Worm (Caenorhabditis elegans): Measurements from ENCODE around the gene mcp-1.

mcp-1 gene

ce11 chrV:6017630-6018029 is 56.0 kb downstream of the mcp-1 start, which contains the start of the genes rpt-2 and aps-1 (continued):
- TF ChIP-seq madf-6 (GFP tag; IDR thresholded peaks at IDR 0.05) (no peak), C17E4.6 (GFP tag; IDR thresholded peaks at IDR 0.05) (no peak), Y56A3A.18 (GFP tag; IDR thresholded peaks at IDR 0.05) (no peak), attf-6 (GFP tag; IDR thresholded peaks at IDR 0.05) (no peak), F10E7.11 (tag; optimal IDR thresholded peaks at IDR 0.05) (no peak), egl-44 (GFP tag; IDR thresholded peaks at IDR 0.05) (no peak), athp-1 (tag; optimal IDR thresholded peaks at IDR 0.05) (no peak), aptf-2 (GFP tag; conservative IDR thresholded peaks at IDR 0.05) (no peak), Y53G8AR.9 (GFP tag; conservative IDR thresholded peaks at IDR 0.05) (no peak), D2030.7 (GFP tag; IDR thresholded peaks at IDR 0.05) (no peak), ztf-3 (GFP tag; optimal IDR thresholded peaks at IDR 0.05) (no peak), hsf-1 (GFP tag; IDR thresholded peaks at IDR 0.05) (no peak), nhr-179 (tag; optimal IDR thresholded peaks at IDR 0.05) (no peak), F57A8.1 (GFP tag; optimal IDR thresholded peaks at IDR 0.05) (no peak), snpc-3.4 (tag; optimal IDR thresholded peaks at IDR 0.05) (peak; percentile 45), cebp-1 (GFP tag; IDR thresholded peaks at IDR 0.05) (no peak), cebp-1 (tag; optimal IDR thresholded peaks at IDR 0.05) (peak; percentile 35), efl-1 (GFP tag; optimal IDR thresholded peaks at IDR 0.05) (peak; percentile 7), dpff-1 (tag; optimal IDR thresholded peaks at IDR 0.05) (no peak), dox-1 (GFP tag; IDR thresholded peaks at IDR 0.05) (no peak), zfh-2 (GFP tag; conservative IDR thresholded peaks at IDR 0.05) (no peak), ama-1 (optimal IDR thresholded peaks at IDR 0.05) (no peak), ama-1 (GFP tag; optimal IDR thresholded peaks at IDR 0.05) (no peak), Y79H2A.3 (GFP tag; conservative IDR thresholded peaks at IDR 0.05) (no peak), ceh-40 (GFP tag; IDR thresholded peaks at IDR 0.05) (no peak), F39B2.1 (GFP tag; IDR thresholded peaks at IDR 0.05) (no peak), ceh-79 (tag; optimal IDR thresholded peaks at IDR 0.05) (no peak), nhr-90 (tag; optimal IDR thresholded peaks at IDR 0.05) (no peak), lsy-27 (tag; optimal IDR thresholded peaks at IDR 0.05; ENCODE audit: borderline replicate concordance, insufficient read depth) (no peak), C06A6.2 (GFP tag; conservative IDR thresholded peaks at IDR 0.05) (no peak; the same call in 1 of the 2 replicates), mxl-1 (tag; optimal IDR thresholded peaks at IDR 0.05) (no peak), cebp-2 (GFP tag; IDR thresholded peaks at IDR 0.05) (no peak), B0019.2 (GFP tag; conservative IDR thresholded peaks at IDR 0.05) (no peak), F49E8.2 (tag; optimal IDR thresholded peaks at IDR 0.05; ENCODE audit: insufficient read depth) (no peak), B0035.1 (tag; optimal IDR thresholded peaks at IDR 0.05) (no peak), bed-1 (GFP tag; IDR thresholded peaks at IDR 0.05) (no peak), unc-130 (GFP tag; optimal IDR thresholded peaks at IDR 0.05) (no peak), ztf-18 (tag; optimal IDR thresholded peaks at IDR 0.05) (no peak), attf-3 (GFP tag; conservative IDR thresholded peaks at IDR 0.05) (peak; percentile 99), ets-4 (GFP tag; optimal IDR thresholded peaks at IDR 0.05) (no peak), zim-3 (tag; optimal IDR thresholded peaks at IDR 0.05) (no peak), fkh-3 (tag; optimal IDR thresholded peaks at IDR 0.05) (no peak), lag-1 (GFP tag; IDR thresholded peaks at IDR 0.05) (no peak), hmg-1.2 (GFP tag; IDR thresholded peaks at IDR 0.05) (peak; percentile 48; the same call in 1 of the 2 replicates), somi-1 (GFP tag; optimal IDR thresholded peaks at IDR 0.05) (no peak), egl-18 (GFP tag; IDR thresholded peaks at IDR 0.05) (no peak), lin-26 (GFP tag; IDR thresholded peaks at IDR 0.05) (no peak), Y95B8A.8 (GFP tag; IDR thresholded peaks at IDR 0.05) (no peak), ceh-91 (GFP tag; IDR thresholded peaks at IDR 0.05) (no peak), madf-3 (GFP tag; IDR thresholded peaks at IDR 0.05) (no peak), mel-28 (tag; optimal IDR thresholded peaks at IDR 0.05; ENCODE audit: borderline replicate concordance) (no peak)

All from whole organism, young adult.